Worm (Caenorhabditis elegans) whole organism, L2 larva: ENCODE data around the gene prmt-5.

Experiments
- C34F6.9 ChIP-seq: fragments of 150-350 bp; optimal IDR thresholded peaks from 2 replicates; lab custom pipeline; 2014; ENCODE audit warnings: missing biosample characterization, missing genetic modification characterization
- F13H6.1 ChIP-seq: sonication (generic microtip); optimal IDR thresholded peaks from 2 replicates; lab custom pipeline; 2016; ENCODE audit warnings: missing genetic modification characterization, missing compliant biosample characterization
- R02D3.7 ChIP-seq: fragments of 150-350 bp; optimal IDR thresholded peaks from 2 replicates; lab custom pipeline; 2014; ENCODE audit warnings: missing biosample characterization, missing genetic modification characterization
- Y55F3AM.14 ChIP-seq: fragments of 200-800 bp; sonication (Bioruptor generic); optimal IDR thresholded peaks from 2 replicates; lab custom pipeline; 2018; ENCODE audit warnings: mild to moderate bottlenecking, missing genetic modification characterization, missing compliant biosample characterization
- aly-2 ChIP-seq: fragments of 150-350 bp; optimal IDR thresholded peaks from 2 replicates; lab custom pipeline; 2014; ENCODE audit warnings: missing biosample characterization, missing genetic modification characterization
- ama-1 ChIP-seq: fragments of 150-350 bp; optimal IDR thresholded peaks from 2 replicates; lab custom pipeline; 2018; ENCODE audit warnings: inconsistent platforms
- blmp-1 ChIP-seq: sonication (generic microtip); optimal IDR thresholded peaks from 2 replicates; lab custom pipeline; 2017; ENCODE audit warnings: missing genetic modification characterization, mild to moderate bottlenecking, missing compliant biosample characterization, antibody characterized with exemption, moderate library complexity; ENCODE audit not compliant: insufficient read depth
- ceh-16 ChIP-seq: fragments of 150-350 bp; optimal IDR thresholded peaks from 2 replicates; lab custom pipeline; 2014; ENCODE audit warnings: missing biosample characterization, missing genetic modification characterization
- ceh-82 ChIP-seq: fragments of 150-350 bp; optimal IDR thresholded peaks from 2 replicates; lab custom pipeline; 2014; ENCODE audit warnings: missing biosample characterization, missing genetic modification characterization
- crh-2 ChIP-seq: sonication (generic microtip); optimal IDR thresholded peaks from 2 replicates; lab custom pipeline; 2017; ENCODE audit warnings: missing biosample characterization, missing genetic modification characterization
- dmd-4 ChIP-seq: sonication (generic microtip); optimal IDR thresholded peaks from 2 replicates; lab custom pipeline; 2017; ENCODE audit warnings: missing biosample characterization, missing genetic modification characterization
- egl-27 ChIP-seq: sonication (generic microtip); optimal IDR thresholded peaks from 3 replicates; lab custom pipeline; 2017; ENCODE audit warnings: missing biosample characterization, missing genetic modification reagents, missing genetic modification characterization
- elt-1 ChIP-seq: fragments of 150-350 bp; optimal IDR thresholded peaks from 2 replicates; lab custom pipeline; 2014; ENCODE audit warnings: missing biosample characterization, missing genetic modification characterization
- fos-1 ChIP-seq: fragments of 150-350 bp; optimal IDR thresholded peaks from 2 replicates; lab custom pipeline; 2014; ENCODE audit warnings: missing biosample characterization, missing genetic modification characterization
- gmeb-1 ChIP-seq: fragments of 150-350 bp; optimal IDR thresholded peaks from 2 replicates; lab custom pipeline; 2014; ENCODE audit warnings: missing biosample characterization, missing genetic modification characterization
- lin-11 ChIP-seq: fragments of 150-350 bp; sonication (generic microtip); optimal IDR thresholded peaks from 2 replicates; lab custom pipeline; 2014; ENCODE audit warnings: missing biosample characterization, missing genetic modification characterization, inconsistent platforms, mixed read lengths
- lin-13 ChIP-seq: fragments of 150-350 bp; optimal IDR thresholded peaks from 2 replicates; lab custom pipeline; 2014; ENCODE audit warnings: missing biosample characterization, missing genetic modification reagents, missing genetic modification characterization
- lin-39 ChIP-seq: fragments of 150-350 bp; optimal IDR thresholded peaks from 2 replicates; lab custom pipeline; 2014; ENCODE audit warnings: missing biosample characterization, missing genetic modification reagents, missing genetic modification characterization
- lsy-2 ChIP-seq, 2 experiments: fragments of 150-350 bp in 1 of 2; sonication (generic microtip) in 1 of 2; optimal IDR thresholded peaks; 2 replicates each; lab custom pipeline; 2014 to 2017; ENCODE audit warnings: missing biosample characterization in 2 of 2, missing genetic modification characterization in 2 of 2
- mab-5 ChIP-seq: fragments of 150-350 bp; optimal IDR thresholded peaks from 2 replicates; lab custom pipeline; 2014; ENCODE audit warnings: missing biosample characterization, missing genetic modification characterization
- mbf-1 ChIP-seq: sonication (generic microtip); optimal IDR thresholded peaks from 2 replicates; lab custom pipeline; 2017; ENCODE audit warnings: missing biosample characterization, missing genetic modification characterization
- mdl-1 ChIP-seq, 2 experiments: fragments of 150-350 bp in 1 of 2; sonication (generic microtip) in 1 of 2; optimal IDR thresholded peaks; 2 replicates each; lab custom pipeline; 2017; ENCODE audit warnings: missing biosample characterization in 2 of 2, missing genetic modification characterization in 2 of 2
- nhr-12 ChIP-seq: fragments of 150-350 bp; optimal IDR thresholded peaks from 2 replicates; lab custom pipeline; 2014; ENCODE audit warnings: missing biosample characterization, missing genetic modification characterization
- nhr-129 ChIP-seq: fragments of 150-350 bp; optimal IDR thresholded peaks from 2 replicates; lab custom pipeline; 2014; ENCODE audit warnings: missing biosample characterization, missing genetic modification characterization
- nhr-21 ChIP-seq: fragments of 150-350 bp; optimal IDR thresholded peaks from 2 replicates; lab custom pipeline; 2014; ENCODE audit warnings: missing biosample characterization, missing genetic modification characterization
- nhr-23 ChIP-seq: fragments of 150-350 bp; optimal IDR thresholded peaks from 2 replicates; lab custom pipeline; 2014; ENCODE audit warnings: missing biosample characterization, missing genetic modification reagents, missing genetic modification characterization
- nhr-237 ChIP-seq: fragments of 150-350 bp; optimal IDR thresholded peaks from 2 replicates; lab custom pipeline; 2014; ENCODE audit warnings: missing biosample characterization, missing genetic modification characterization
- nhr-25 ChIP-seq: fragments of 150-350 bp; sonication (generic microtip); optimal IDR thresholded peaks from 3 replicates; lab custom pipeline; 2014; ENCODE audit warnings: missing biosample characterization, missing genetic modification characterization
- nhr-6 ChIP-seq: fragments of 150-350 bp; optimal IDR thresholded peaks from 2 replicates; lab custom pipeline; 2014; ENCODE audit warnings: missing biosample characterization, missing genetic modification characterization
- nhr-77 ChIP-seq: fragments of 150-350 bp; optimal IDR thresholded peaks from 2 replicates; lab custom pipeline; 2014; ENCODE audit warnings: missing biosample characterization, missing genetic modification characterization
- peb-1 ChIP-seq: fragments of 150-350 bp; optimal IDR thresholded peaks from 2 replicates; lab custom pipeline; 2014; ENCODE audit warnings: missing biosample characterization, missing genetic modification characterization
- skn-1 ChIP-seq: sonication (generic microtip); optimal IDR thresholded peaks from 2 replicates; lab custom pipeline; 2017; ENCODE audit warnings: missing biosample characterization, missing genetic modification characterization
- sma-3 ChIP-seq: sonication (generic microtip); optimal IDR thresholded peaks from 2 replicates; lab custom pipeline; 2016; ENCODE audit warnings: missing genetic modification reagents, missing genetic modification characterization, missing compliant biosample characterization
- sma-9 ChIP-seq, 2 experiments: fragments of 150-350 bp in 1 of 2; sonication (generic microtip) in 1 of 2; optimal IDR thresholded peaks; 2 replicates each; lab custom pipeline; 2014 to 2016; ENCODE audit warnings: missing genetic modification characterization in 2 of 2, mild to moderate bottlenecking in 1 of 2, missing biosample characterization in 1 of 2, missing compliant biosample characterization in 1 of 2, missing genetic modification reagents in 1 of 2, moderate library complexity in 1 of 2
- snpc-4 ChIP-seq: fragments of 150-350 bp; optimal IDR thresholded peaks from 2 replicates; lab custom pipeline; 2014; ENCODE audit warnings: missing biosample characterization, missing genetic modification characterization
- unc-55 ChIP-seq: fragments of 150-350 bp; sonication (generic microtip); optimal IDR thresholded peaks from 3 replicates; lab custom pipeline; 2014; ENCODE audit warnings: missing biosample characterization, missing genetic modification reagents, missing genetic modification characterization
- unc-62 ChIP-seq: fragments of 150-350 bp; optimal IDR thresholded peaks from 2 replicates; lab custom pipeline; 2014; ENCODE audit warnings: missing biosample characterization, missing genetic modification reagents, missing genetic modification characterization
- ztf-1 ChIP-seq: fragments of 200-800 bp; sonication (Bioruptor generic); conservative IDR thresholded peaks from 2 replicates; pipeline ENCODE4 v1.3.6; 2022; ENCODE audit warnings: missing genetic modification characterization, missing compliant biosample characterization
- ztf-11 ChIP-seq: sonication (generic microtip); optimal IDR thresholded peaks from 2 replicates; lab custom pipeline; 2017; ENCODE audit warnings: missing biosample characterization, missing genetic modification characterization
- ztf-4 ChIP-seq: fragments of 150-350 bp; optimal IDR thresholded peaks from 2 replicates; lab custom pipeline; 2014; ENCODE audit warnings: missing biosample characterization, missing genetic modification characterization

Gene prmt-5

ce11 chrIII:5230415-5230814 is at the start of gene prmt-5:
Gene prmt-5, plus strand, starts transcription at chrIII:5230555.
- no peak for TF ChIP-seq ztf-11 (tag; lab: Kevin White, UChicago)
- TF ChIP-seq sma-9 (GFP tag; optimal IDR thresholded peaks at IDR 0.05; lab: Kevin White, UChicago): no peak
- no peak for TF ChIP-seq sma-9 (tag; optimal IDR thresholded peaks at IDR 0.05; lab: Kevin White, UChicago)
- peak; percentile 24 for TF ChIP-seq Y55F3AM.14 (GFP tag; lab: Kevin White, UChicago)
- TF ChIP-seq unc-55 (GFP tag; lab: Kevin White, UChicago): no peak
- TF ChIP-seq elt-1: no peak
- no peak for TF ChIP-seq nhr-23
- TF ChIP-seq snpc-4 (tag; lab: Kevin White, UChicago): no peak
- no peak for TF ChIP-seq mdl-1 (tag; optimal IDR thresholded peaks at IDR 0.05; lab: Kevin White, UChicago)
- TF ChIP-seq nhr-12: no peak
- no peak for TF ChIP-seq skn-1
- no peak for TF ChIP-seq mbf-1 (tag; lab: Kevin White, UChicago)
- TF ChIP-seq mab-5 (tag; lab: Kevin White, UChicago): no peak
- peak; percentile 8 for TF ChIP-seq F13H6.1
- no peak for TF ChIP-seq lsy-2 (tag; optimal IDR thresholded peaks at IDR 0.05; lab: Kevin White, UChicago)
- TF ChIP-seq nhr-77 (tag; lab: Kevin White, UChicago): no peak
- TF ChIP-seq C34F6.9: no peak
- no peak for TF ChIP-seq nhr-237 (tag; lab: Kevin White, UChicago)
- peak; percentile 65 for TF ChIP-seq ama-1
- TF ChIP-seq lin-13 (GFP tag; lab: Kevin White, UChicago): peak; percentile 34
- no peak for TF ChIP-seq egl-27 (tag; lab: Kevin White, UChicago)
- TF ChIP-seq R02D3.7 (tag; lab: Kevin White, UChicago): no peak
- peak; percentile 53 for TF ChIP-seq ztf-4 (tag; lab: Kevin White, UChicago)
- TF ChIP-seq unc-62: no peak
- TF ChIP-seq aly-2 (tag; lab: Kevin White, UChicago): no peak
- no peak for TF ChIP-seq ceh-82 (tag; lab: Kevin White, UChicago)
- no peak for TF ChIP-seq fos-1 (tag; lab: Kevin White, UChicago)
- peak; percentile 46 for TF ChIP-seq nhr-21 (tag; lab: Kevin White, UChicago)
- TF ChIP-seq lin-11: no peak
- TF ChIP-seq nhr-6 (tag; lab: Kevin White, UChicago): no peak
- TF ChIP-seq ztf-1 (GFP tag; lab: Robert Waterston, UW): no peak
- no peak for TF ChIP-seq nhr-25 (tag; lab: Kevin White, UChicago)
- TF ChIP-seq nhr-129 (tag; lab: Kevin White, UChicago): peak; percentile 41
- TF ChIP-seq blmp-1 (tag; lab: Kevin White, UChicago): no peak
- TF ChIP-seq sma-3 (GFP tag; lab: Kevin White, UChicago): peak; percentile 45

- TF ChIP-seq fos-1 (tag; lab: Kevin White, UChicago): peak; percentile 51
- TF ChIP-seq nhr-129 (tag; lab: Kevin White, UChicago): peak; percentile 33
- no peak for TF ChIP-seq nhr-25 (tag; lab: Kevin White, UChicago)
Measured at ce11 chrIII:5180588-5180987, 49.8 kb upstream of the prmt-5 start.

ce11 chrIII:5181217-5181616 is 49.1 kb upstream of the prmt-5 start:
- TF ChIP-seq fos-1 (tag; lab: Kevin White, UChicago): peak; percentile 22
- TF ChIP-seq nhr-129 (tag; lab: Kevin White, UChicago): peak; percentile 42
- TF ChIP-seq nhr-25 (tag; lab: Kevin White, UChicago): no peak
- TF ChIP-seq, all 48 proteins: peak for 2

- no peak for TF ChIP-seq crh-2 (tag; lab: Kevin White, UChicago)
- TF ChIP-seq egl-27 (tag; lab: Kevin White, UChicago): no peak
- TF ChIP-seq F13H6.1: no peak
- TF ChIP-seq R02D3.7 (tag; lab: Kevin White, UChicago): no peak
- TF ChIP-seq ceh-16 (tag; lab: Kevin White, UChicago): no peak
- no peak for TF ChIP-seq dmd-4 (tag; lab: Kevin White, UChicago)
- no peak for TF ChIP-seq lin-13 (GFP tag; lab: Kevin White, UChicago)
- no peak for TF ChIP-seq nhr-12
- TF ChIP-seq peb-1 (tag; lab: Kevin White, UChicago): no peak
- no peak for TF ChIP-seq gmeb-1 (tag; lab: Kevin White, UChicago)
- TF ChIP-seq unc-62: no peak
- no peak for TF ChIP-seq lin-11
- no peak for TF ChIP-seq lsy-2 (tag; optimal IDR thresholded peaks at IDR 0.05; lab: Kevin White, UChicago)
- TF ChIP-seq lin-39: no peak
- TF ChIP-seq nhr-237 (tag; lab: Kevin White, UChicago): no peak
- no peak for TF ChIP-seq mbf-1 (tag; lab: Kevin White, UChicago)
Measured at ce11 chrIII:5181641-5182040, 48.7 kb upstream of the prmt-5 start.
